Fruit fly (Drosophila melanogaster) whole organism, embryonic: ENCODE results near the gene CG13724.

Experiments
- CG11456 ChIP-seq: fragments of 200-800 bp; sonication (Bioruptor generic); IDR thresholded peaks from 3 replicates; pipeline ENCODE4 v1.3.6; 2022; ENCODE audit warnings: missing biosample characterization, missing genetic modification characterization
- CG1233 ChIP-seq: fragments of 200-800 bp; sonication (Bioruptor generic); optimal IDR thresholded peaks from 4 replicates; lab custom pipeline; 2018; ENCODE audit warnings: missing biosample characterization, mild to moderate bottlenecking, missing genetic modification characterization
- CG13894 ChIP-seq: fragments of 200-800 bp; sonication (Bioruptor generic); optimal IDR thresholded peaks from 3 replicates; lab custom pipeline; 2018; ENCODE audit warnings: missing biosample characterization, mild to moderate bottlenecking, missing genetic modification characterization, moderate library complexity
- CG14667 ChIP-seq: fragments of 200-800 bp; sonication (Bioruptor generic); IDR thresholded peaks from 2 replicates; pipeline ENCODE4 v1.3.6; 2022; ENCODE audit warnings: missing biosample characterization, missing genetic modification characterization
- CG14860 ChIP-seq: fragments of 200-800 bp; sonication (Bioruptor generic); IDR thresholded peaks from 3 replicates; pipeline ENCODE4 v1.3.6; 2022; ENCODE audit warnings: missing biosample characterization, missing genetic modification characterization; ENCODE audit not compliant: partially characterized antibody
- CG1792 ChIP-seq: fragments of 200-800 bp; sonication (Bioruptor generic); optimal IDR thresholded peaks from 2 replicates; lab custom pipeline; 2016; ENCODE audit warnings: missing biosample characterization, missing genetic modification characterization
- CG18764 ChIP-seq: fragments of 200-800 bp; sonication (Bioruptor generic); optimal IDR thresholded peaks from 3 replicates; lab custom pipeline; 2016; ENCODE audit warnings: missing biosample characterization, missing genetic modification characterization
- CG2199 ChIP-seq: fragments of 200-800 bp; sonication (Bioruptor generic); IDR thresholded peaks from 3 replicates; pipeline ENCODE4 v1.3.6; 2022; ENCODE audit warnings: missing biosample characterization, missing genetic modification characterization
- CG5180 ChIP-seq: fragments of 200-800 bp; sonication (Bioruptor generic); optimal IDR thresholded peaks from 3 replicates; lab custom pipeline; 2017; ENCODE audit warnings: missing biosample characterization, missing genetic modification characterization, mild to moderate bottlenecking, moderate library complexity, missing genetic modification reagents
- CG6813 ChIP-seq: fragments of 200-800 bp; sonication (Bioruptor generic); optimal IDR thresholded peaks from 2 replicates; lab custom pipeline; 2017; ENCODE audit warnings: missing biosample characterization, missing genetic modification characterization, mild to moderate bottlenecking, moderate library complexity, missing genetic modification reagents
- CG7786 ChIP-seq: fragments of 200-800 bp; sonication (Bioruptor generic); optimal IDR thresholded peaks from 2 replicates; lab custom pipeline; 2016; ENCODE audit warnings: missing biosample characterization, missing genetic modification characterization
- CG9727 ChIP-seq: fragments of 200-800 bp; sonication (Bioruptor generic); optimal IDR thresholded peaks from 3 replicates; lab custom pipeline; 2017; ENCODE audit warnings: missing biosample characterization, mild to moderate bottlenecking, missing genetic modification characterization
- D ChIP-seq, 2 experiments: fragments of 200-800 bp in 1 of 2; fragments of >200 bp in 1 of 2; sonication (Bioruptor generic) in 1 of 2; optimal IDR thresholded peaks; 2 replicates in 1 of 2; 3 replicates in 1 of 2; lab custom pipeline; 2017; ENCODE audit warnings: mild to moderate bottlenecking in 1 of 2, missing biosample characterization in 1 of 2, missing genetic modification characterization in 1 of 2, missing genetic modification reagents in 1 of 2
- Ets65A ChIP-seq: fragments of 200-800 bp; sonication (Bioruptor generic); peaks from one replicate; lab custom pipeline; 2016; ENCODE audit warnings: missing biosample characterization, missing genetic modification characterization
- Fer2 ChIP-seq: fragments of 200-800 bp; sonication (Bioruptor generic); optimal IDR thresholded peaks from 2 replicates; lab custom pipeline; 2018; ENCODE audit warnings: missing biosample characterization, mild to moderate bottlenecking, missing genetic modification characterization, moderate library complexity
- Gsc ChIP-seq: fragments of 200-800 bp; sonication (Bioruptor generic); IDR thresholded peaks from 2 replicates; pipeline ENCODE4 v1.3.6; 2022; ENCODE audit warnings: missing biosample characterization, missing genetic modification characterization
- Gug ChIP-seq: fragments of 200-800 bp; sonication (Bioruptor generic); IDR thresholded peaks from 4 replicates; pipeline ENCODE4 v1.3.6; 2022; ENCODE audit warnings: missing biosample characterization, missing genetic modification characterization
- HHEX ChIP-seq: fragments of 200-800 bp; sonication (Bioruptor generic); optimal IDR thresholded peaks from 3 replicates; lab custom pipeline; 2017; ENCODE audit warnings: missing biosample characterization, mild to moderate bottlenecking, missing genetic modification characterization, missing genetic modification reagents
- Hey ChIP-seq: fragments of 200-800 bp; sonication (Bioruptor generic); optimal IDR thresholded peaks from 3 replicates; lab custom pipeline; 2018; ENCODE audit warnings: missing biosample characterization, mild to moderate bottlenecking, missing genetic modification characterization
- Mes4 ChIP-seq: fragments of 200-800 bp; sonication (Bioruptor generic); optimal IDR thresholded peaks from 2 replicates; lab custom pipeline; 2016; ENCODE audit warnings: missing biosample characterization, missing genetic modification characterization
- NC2α ChIP-seq: fragments of 200-800 bp; sonication (Bioruptor generic); optimal IDR thresholded peaks from 2 replicates; lab custom pipeline; 2016; ENCODE audit warnings: missing biosample characterization, missing genetic modification characterization
- Nf-YB ChIP-seq: fragments of 200-800 bp; sonication (Bioruptor generic); optimal IDR thresholded peaks from 3 replicates; lab custom pipeline; 2019; ENCODE audit warnings: missing biosample characterization, mild to moderate bottlenecking, missing genetic modification characterization, moderate library complexity
- Nf-YC ChIP-seq: fragments of 200-800 bp; optimal IDR thresholded peaks from 3 replicates; lab custom pipeline; 2019; ENCODE audit warnings: missing biosample characterization, mild to moderate bottlenecking, missing genetic modification characterization, moderate library complexity
- Scr ChIP-seq: fragments of 200-800 bp; sonication (Bioruptor generic); IDR thresholded peaks from 2 replicates; pipeline ENCODE4 v1.3.6; 2022; ENCODE audit warnings: missing biosample characterization, missing genetic modification characterization; ENCODE audit not compliant: partially characterized antibody
- Stat92E ChIP-seq, 3 experiments: fragments of >200 bp in 2 of 3; fragments of 200-800 bp in 1 of 3; sonication (Bioruptor generic) in 1 of 3; optimal IDR thresholded peaks; 2 replicates each; lab custom pipeline; 2017 to 2019; ENCODE audit warnings: missing biosample characterization in 3 of 3, missing genetic modification characterization in 3 of 3, mild to moderate bottlenecking in 1 of 3, moderate library complexity in 1 of 3
- amos ChIP-seq: fragments of 200-800 bp; sonication (Bioruptor generic); IDR thresholded peaks from 2 replicates; pipeline ENCODE4 v1.3.6; 2022; ENCODE audit warnings: missing biosample characterization, missing genetic modification characterization; ENCODE audit not compliant: partially characterized antibody
- br ChIP-seq: fragments of >200 bp; optimal IDR thresholded peaks from 2 replicates; lab custom pipeline; 2017
- corto ChIP-seq: fragments of 200-800 bp; sonication (Bioruptor generic); optimal IDR thresholded peaks from 2 replicates; lab custom pipeline; 2016; ENCODE audit warnings: missing biosample characterization, mild to moderate bottlenecking, missing genetic modification characterization, moderate library complexity
- ewg ChIP-seq: fragments of 200-800 bp; sonication (Bioruptor generic); optimal IDR thresholded peaks from 3 replicates; lab custom pipeline; 2017; ENCODE audit warnings: mild to moderate bottlenecking, missing biosample characterization, missing genetic modification reagents, missing genetic modification characterization
- gsb-n ChIP-seq: fragments of 200-800 bp; sonication (Bioruptor generic); optimal IDR thresholded peaks from 3 replicates; lab custom pipeline; 2018; ENCODE audit warnings: missing biosample characterization, mild to moderate bottlenecking, missing genetic modification characterization
- kni ChIP-seq: fragments of 200-800 bp; sonication (Bioruptor generic); optimal IDR thresholded peaks from 3 replicates; lab custom pipeline; 2017; ENCODE audit warnings: mild to moderate bottlenecking, missing biosample characterization, missing genetic modification reagents, missing genetic modification characterization
- lbe ChIP-seq: fragments of 200-800 bp; sonication (Bioruptor generic); optimal IDR thresholded peaks from 2 replicates; lab custom pipeline; 2016; ENCODE audit warnings: missing biosample characterization, mild to moderate bottlenecking, missing genetic modification characterization
- mam ChIP-seq: fragments of 200-800 bp; sonication (Bioruptor generic); optimal IDR thresholded peaks from 3 replicates; lab custom pipeline; 2016; ENCODE audit warnings: missing biosample characterization, missing genetic modification characterization
- nerfin-1 ChIP-seq: fragments of 200-800 bp; sonication (Bioruptor generic); optimal IDR thresholded peaks from 3 replicates; lab custom pipeline; 2019; ENCODE audit warnings: missing biosample characterization, mild to moderate bottlenecking, missing genetic modification characterization, moderate library complexity
- oc ChIP-seq: fragments of 200-800 bp; sonication (Bioruptor generic); optimal IDR thresholded peaks from 2 replicates; lab custom pipeline; 2018; ENCODE audit warnings: missing biosample characterization, mild to moderate bottlenecking, missing genetic modification characterization, moderate library complexity
- onecut ChIP-seq: fragments of 200-800 bp; sonication (Bioruptor generic); IDR thresholded peaks from 2 replicates; pipeline ENCODE4 v1.3.6; 2022; ENCODE audit warnings: missing biosample characterization, missing genetic modification characterization
- pfk ChIP-seq: fragments of 200-800 bp; sonication (Bioruptor generic); optimal IDR thresholded peaks from 2 replicates; lab custom pipeline; 2018; ENCODE audit warnings: missing biosample characterization, mild to moderate bottlenecking, missing genetic modification characterization, moderate library complexity
- pros ChIP-seq: fragments of 200-800 bp; sonication (Bioruptor generic); optimal IDR thresholded peaks from 3 replicates; lab custom pipeline; 2019; ENCODE audit warnings: missing biosample characterization, mild to moderate bottlenecking, missing genetic modification characterization, moderate library complexity
- repo ChIP-seq: fragments of 200-800 bp; sonication (Bioruptor generic); optimal IDR thresholded peaks from 2 replicates; lab custom pipeline; 2016; ENCODE audit warnings: missing biosample characterization, missing genetic modification characterization
- seq ChIP-seq: fragments of 200-800 bp; sonication (Bioruptor generic); IDR thresholded peaks from 2 replicates; pipeline ENCODE4 v1.3.6; 2022; ENCODE audit warnings: missing biosample characterization, missing genetic modification characterization
- tgo ChIP-seq: fragments of 200-800 bp; sonication (Bioruptor generic); IDR thresholded peaks from 3 replicates; pipeline ENCODE4 v1.3.6; 2022; ENCODE audit warnings: missing biosample characterization, missing genetic modification characterization
- tio ChIP-seq: fragments of 200-800 bp; sonication (Bioruptor generic); optimal IDR thresholded peaks from 2 replicates; lab custom pipeline; 2017; ENCODE audit warnings: missing biosample characterization, missing genetic modification characterization, inconsistent platforms
- tll ChIP-seq, 2 experiments: fragments of 200-800 bp in 1 of 2; fragments of >200 bp in 1 of 2; sonication (Bioruptor generic) in 1 of 2; optimal IDR thresholded peaks; 2 replicates each; lab custom pipeline; 2017 to 2019; ENCODE audit warnings: missing biosample characterization in 2 of 2, missing genetic modification characterization in 2 of 2, mild to moderate bottlenecking in 1 of 2, moderate library complexity in 1 of 2
- twi ChIP-seq: fragments of 200-800 bp; optimal IDR thresholded peaks from 2 replicates; lab custom pipeline; 2019; ENCODE audit warnings: missing biosample characterization, mild to moderate bottlenecking, missing genetic modification characterization, moderate library complexity

The CG13724 gene

dm6 chr3L:17359225-17359773 lies 36.7 kb downstream of the CG13724 start, which contains the start of gene tap:
TSS of gene tap (plus strand) at chr3L:17359682.
- TF ChIP-seq CG9727 (GFP tag; lab: Kevin White, UChicago) = no peak
- no peak for TF ChIP-seq tio (GFP tag; lab: Kevin White, UChicago)
- peak; percentile 79 for TF ChIP-seq Hey (tag; lab: Kevin White, UChicago)
- TF ChIP-seq seq = peak; percentile 46; the same call in 1 of the 2 replicates
- TF ChIP-seq kni = peak; percentile 25
- peak; percentile 91 for TF ChIP-seq Nf-YB (GFP tag; lab: Kevin White, UChicago)
- no peak for TF ChIP-seq amos (GFP tag; lab: Robert Waterston, UW)
- TF ChIP-seq corto = no peak
- TF ChIP-seq CG18764 (GFP tag; lab: Kevin White, UChicago) = no peak
- TF ChIP-seq CG1792 (GFP tag; lab: Kevin White, UChicago) = no peak
- no peak for TF ChIP-seq Stat92E (GFP tag; optimal IDR thresholded peaks at IDR 0.05; lab: Kevin White, UChicago)
- TF ChIP-seq Nf-YC (tag; lab: Kevin White, UChicago) = peak; percentile 93
- TF ChIP-seq oc (tag; lab: Kevin White, UChicago) = peak; percentile 17
- TF ChIP-seq NC2α (GFP tag; lab: Kevin White, UChicago) = no peak
- no peak for TF ChIP-seq CG14860 (GFP tag; lab: Robert Waterston, UW)
- peak; percentile 70 for TF ChIP-seq Ets65A (GFP tag; lab: Kevin White, UChicago)
- peak; percentile 77 for TF ChIP-seq pros
- peak; percentile 89 for TF ChIP-seq gsb-n (tag; lab: Kevin White, UChicago)
- TF ChIP-seq br (lab: Kevin White, UChicago) = no peak
- no peak for TF ChIP-seq Gug (GFP tag; lab: Robert Waterston, UW)
- TF ChIP-seq HHEX (GFP tag; lab: Kevin White, UChicago) = no peak
- TF ChIP-seq onecut (GFP tag; lab: Robert Waterston, UW) = no peak
- peak; percentile 35 for TF ChIP-seq nerfin-1 (tag; lab: Kevin White, UChicago)
- no peak for TF ChIP-seq Scr
- no peak for TF ChIP-seq lbe (GFP tag; lab: Kevin White, UChicago)
- TF ChIP-seq CG11456 (GFP tag; lab: Robert Waterston, UW) = no peak
- TF ChIP-seq CG7786 (GFP tag; lab: Kevin White, UChicago) = no peak
- TF ChIP-seq CG13894 (tag; lab: Kevin White, UChicago) = peak; percentile 62
- no peak for TF ChIP-seq twi (tag; lab: Kevin White, UChicago)
- 0 out of 3 replicates have a peak, but pooled peaks have one; percentile 31 for TF ChIP-seq CG2199 (GFP tag; lab: Robert Waterston, UW)
- no peak for TF ChIP-seq mam (GFP tag; lab: Kevin White, UChicago)
- TF ChIP-seq Mes4 = no peak
- TF ChIP-seq CG14667 (GFP tag; lab: Robert Waterston, UW) = no peak
- no peak for TF ChIP-seq repo (GFP tag; lab: Kevin White, UChicago)
- TF ChIP-seq Fer2 (tag; lab: Kevin White, UChicago) = no peak
- no peak for TF ChIP-seq CG6813 (GFP tag; lab: Kevin White, UChicago)
- TF ChIP-seq ewg (GFP tag; lab: Kevin White, UChicago) = peak; percentile 21
- TF ChIP-seq pfk (GFP tag; lab: Kevin White, UChicago) = no peak
- no peak for TF ChIP-seq tgo (GFP tag; lab: Robert Waterston, UW)

- TF ChIP-seq nerfin-1 (tag; lab: Kevin White, UChicago) (peak; percentile 6), Gsc (GFP tag; lab: Robert Waterston, UW) (no peak), kni (peak; percentile 3), D (optimal IDR thresholded peaks at IDR 0.05; lab: Kevin White, UChicago) (peak; percentile 85), D (GFP tag; optimal IDR thresholded peaks at IDR 0.05; lab: Kevin White, UChicago) (no peak), gsb-n (tag; lab: Kevin White, UChicago) (peak; percentile 54), pros (peak; percentile 94), CG5180 (GFP tag; lab: Kevin White, UChicago) (peak; percentile 16), CG1233 (GFP tag; lab: Kevin White, UChicago) (no peak), tll (GFP tag; optimal IDR thresholded peaks at IDR 0.05; lab: Kevin White, UChicago) (peak in 1 of 2 experiments; percentile 63)
Observed at dm6 chr3L:17361925-17362324, 39.3 kb downstream of the CG13724 start.
